Fruit fly (Drosophila melanogaster) whole organism, wandering third instar larva: ENCODE measurements around the gene MFS10.

ENCODE experiments used
- Abd-B ChIP-seq: fragments of >200 bp; optimal IDR thresholded peaks from 2 replicates; lab custom pipeline; 2017; ENCODE audit warnings: missing biosample characterization, missing genetic modification characterization
- CG9705 ChIP-seq: fragments of 200-800 bp; sonication (Bioruptor generic); optimal IDR thresholded peaks from 2 replicates; lab custom pipeline; 2018; ENCODE audit warnings: missing biosample characterization, mild to moderate bottlenecking, missing genetic modification characterization
- CrebA ChIP-seq: fragments of 200-800 bp; sonication (Bioruptor generic); optimal IDR thresholded peaks from 2 replicates; lab custom pipeline; 2016; ENCODE audit warnings: missing biosample characterization, mild to moderate bottlenecking, missing genetic modification characterization, borderline replicate concordance
- Dif ChIP-seq: fragments of 200-275, 200-300 bp; sonication (Bioruptor generic); optimal IDR thresholded peaks from 2 replicates; lab custom pipeline; 2018; ENCODE audit warnings: missing biosample characterization, missing genetic modification characterization; ENCODE audit not compliant: partially characterized antibody
- HLH106 ChIP-seq: fragments of 200-800 bp; optimal IDR thresholded peaks from 3 replicates; lab custom pipeline; 2019; ENCODE audit warnings: missing biosample characterization, mild to moderate bottlenecking, missing genetic modification characterization, moderate library complexity
- Hnf4 ChIP-seq: fragments of 200-800 bp; sonication (Bioruptor generic); optimal IDR thresholded peaks from 2 replicates; lab custom pipeline; 2016; ENCODE audit warnings: missing biosample characterization, mild to moderate bottlenecking, missing genetic modification characterization
- Hr78 ChIP-seq: fragments of >200 bp; optimal IDR thresholded peaks from 2 replicates; lab custom pipeline; 2017; ENCODE audit warnings: missing biosample characterization, missing genetic modification characterization
- Hr83 ChIP-seq: fragments of 200-300 bp; sonication (Bioruptor generic); optimal IDR thresholded peaks from 2 replicates; lab custom pipeline; 2016; ENCODE audit warnings: missing biosample characterization, mild to moderate bottlenecking, missing genetic modification characterization, moderate library complexity; ENCODE audit not compliant: poor library complexity, severe bottlenecking
- Mio ChIP-seq: sonication (Bioruptor generic); optimal IDR thresholded peaks from 2 replicates; lab custom pipeline; 2016; ENCODE audit warnings: missing biosample characterization, missing genetic modification characterization
- Myc ChIP-seq: fragments of >200 bp; optimal IDR thresholded peaks from 2 replicates; lab custom pipeline; 2017
- Rel ChIP-seq, 2 experiments: fragments of 200-800 bp; sonication (Bioruptor generic) in 1 of 2; optimal IDR thresholded peaks; 2 replicates in 1 of 2; 3 replicates in 1 of 2; lab custom pipeline; 2016 to 2019; ENCODE audit warnings: mild to moderate bottlenecking in 2 of 2, missing biosample characterization in 2 of 2, missing genetic modification characterization in 2 of 2, moderate library complexity in 1 of 2
- Sp1 ChIP-seq: fragments of 200-800 bp; sonication (Bioruptor generic); optimal IDR thresholded peaks from 3 replicates; lab custom pipeline; 2019; ENCODE audit warnings: missing biosample characterization, mild to moderate bottlenecking, missing genetic modification characterization, moderate library complexity
- Vsx2 ChIP-seq: fragments of 200-300, 225-300 bp; sonication (Bioruptor generic); optimal IDR thresholded peaks from 2 replicates; lab custom pipeline; 2018; ENCODE audit warnings: missing biosample characterization, missing genetic modification characterization; ENCODE audit not compliant: partially characterized antibody
- br ChIP-seq: fragments of 200-800 bp; sonication (Bioruptor generic); optimal IDR thresholded peaks from 2 replicates; lab custom pipeline; 2016; ENCODE audit warnings: missing biosample characterization, missing genetic modification characterization
- brk ChIP-seq: fragments of 200-800 bp; sonication (Bioruptor generic); optimal IDR thresholded peaks from 2 replicates; lab custom pipeline; 2016; ENCODE audit warnings: missing biosample characterization, mild to moderate bottlenecking, missing genetic modification characterization
- dl ChIP-seq, 2 experiments: fragments of 175-275, 200-275 bp in 1 of 2; fragments of 200-275 bp in 1 of 2; sonication (Bioruptor generic); optimal IDR thresholded peaks; lab custom pipeline; 2018; ENCODE audit warnings: mild to moderate bottlenecking in 2 of 2, missing biosample characterization in 2 of 2, missing genetic modification characterization in 2 of 2, moderate library complexity in 2 of 2; ENCODE audit not compliant: partially characterized antibody in 2 of 2, insufficient read depth in 1 of 2
- dmrt93B ChIP-seq: fragments of 200-800 bp; sonication (Bioruptor generic); optimal IDR thresholded peaks from 2 replicates; lab custom pipeline; 2018; ENCODE audit warnings: missing biosample characterization, mild to moderate bottlenecking, missing genetic modification characterization
- dsf ChIP-seq: sonication (Bioruptor generic); optimal IDR thresholded peaks from 2 replicates; lab custom pipeline; 2016; ENCODE audit warnings: missing biosample characterization, missing genetic modification characterization, borderline replicate concordance
- ey ChIP-seq: fragments of 200-800 bp; sonication (Bioruptor generic); optimal IDR thresholded peaks from 2 replicates; lab custom pipeline; 2016; ENCODE audit warnings: missing biosample characterization, missing genetic modification characterization
- foxo ChIP-seq, 2 experiments: fragments of 200-800 bp; sonication (Bioruptor generic); optimal IDR thresholded peaks; 2 replicates in 1 of 2; 3 replicates in 1 of 2; lab custom pipeline; 2016 to 2017; ENCODE audit warnings: missing biosample characterization in 2 of 2, missing genetic modification characterization in 2 of 2
- fru ChIP-seq: fragments of 200-800 bp; sonication (Bioruptor generic); optimal IDR thresholded peaks from 3 replicates; lab custom pipeline; 2016; ENCODE audit warnings: missing biosample characterization, mild to moderate bottlenecking, missing genetic modification characterization
- h ChIP-seq: fragments of 200-800 bp; sonication (Bioruptor generic); optimal IDR thresholded peaks from 3 replicates; lab custom pipeline; 2016; ENCODE audit warnings: missing biosample characterization, mild to moderate bottlenecking, missing genetic modification characterization
- jim ChIP-seq: fragments of 175-275, 200-325 bp; sonication (Bioruptor generic); optimal IDR thresholded peaks from 2 replicates; lab custom pipeline; 2016; ENCODE audit warnings: missing biosample characterization, mild to moderate bottlenecking, missing genetic modification characterization
- lola ChIP-seq: fragments of >200 bp; optimal IDR thresholded peaks from 2 replicates; lab custom pipeline; 2017; ENCODE audit warnings: missing biosample characterization, missing genetic modification characterization
- pan ChIP-seq: fragments of >200 bp; optimal IDR thresholded peaks from 2 replicates; lab custom pipeline; 2017
- psq ChIP-seq: fragments of 200-800 bp; sonication (Bioruptor generic); optimal IDR thresholded peaks from 3 replicates; lab custom pipeline; 2017; ENCODE audit warnings: missing biosample characterization, mild to moderate bottlenecking, missing genetic modification characterization, moderate library complexity
- rgr ChIP-seq: fragments of 200-800 bp; sonication (Bioruptor generic); optimal IDR thresholded peaks from 3 replicates; lab custom pipeline; 2016; ENCODE audit warnings: missing biosample characterization, mild to moderate bottlenecking, missing genetic modification characterization
- sage ChIP-seq: fragments of 200-800 bp; sonication (Bioruptor generic); optimal IDR thresholded peaks from 2 replicates; lab custom pipeline; 2016; ENCODE audit warnings: missing biosample characterization, mild to moderate bottlenecking, missing genetic modification characterization
- sv ChIP-seq: fragments of 200-800 bp; sonication (Bioruptor generic); optimal IDR thresholded peaks from 3 replicates; lab custom pipeline; 2016; ENCODE audit warnings: missing biosample characterization, missing genetic modification characterization
- tai ChIP-seq: sonication (Bioruptor generic); optimal IDR thresholded peaks from 2 replicates; lab custom pipeline; 2016; ENCODE audit warnings: missing biosample characterization, missing genetic modification characterization

The MFS10 gene

DNA sequence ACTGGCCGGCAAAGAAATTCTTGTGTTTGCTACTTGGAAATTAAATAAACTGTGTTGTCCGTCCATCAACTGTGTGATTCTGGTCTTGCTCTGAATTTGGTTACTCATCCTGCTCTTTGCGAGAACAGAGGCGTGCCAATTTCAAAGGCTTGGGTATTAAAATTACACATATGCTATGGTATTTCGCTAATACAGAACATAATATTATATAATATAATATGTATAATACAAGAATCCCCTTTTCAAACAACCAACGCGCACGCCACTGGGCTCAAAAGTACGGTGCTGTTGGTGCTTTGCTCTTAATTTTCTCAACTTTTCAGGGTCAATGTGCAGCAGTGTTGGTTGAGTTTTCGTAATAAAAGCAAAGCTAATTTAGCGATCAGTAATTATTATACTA lies 28.9 kb upstream of the MFS10 start (continued):
- TF ChIP-seq tai (GFP tag; lab: Kevin White, UChicago) (no peak), br (GFP tag; lab: Kevin White, UChicago) (peak; percentile 60), fru (peak; percentile 66)
- TF ChIP-seq, all 38 proteins: peak for 20

dm6 chrX:13101817-13102216 lies 27.0 kb upstream of the MFS10 start:
- TF ChIP-seq h (peak; percentile 27), Hr83 (GFP tag; lab: Kevin White, UChicago) (no peak)

DNA sequence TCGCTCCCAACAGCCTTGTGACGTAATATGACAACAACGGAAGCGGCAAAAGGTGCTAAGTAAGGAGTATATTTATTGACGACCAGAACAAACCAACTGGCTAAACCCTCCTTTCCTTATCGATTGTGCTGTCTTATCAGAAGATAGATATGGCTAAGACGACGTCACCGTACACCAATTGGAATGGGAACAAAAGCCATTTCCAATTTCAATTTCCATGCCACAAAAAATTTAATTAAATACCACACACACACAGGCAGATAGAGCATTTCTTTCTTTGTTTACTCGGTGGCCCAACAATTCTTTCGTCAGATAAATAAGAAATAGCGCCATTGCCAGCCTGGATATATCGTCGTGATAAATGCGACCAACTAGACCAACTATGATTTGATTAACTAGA lies 24.2 kb upstream of the MFS10 start:
- TF ChIP-seq sage (GFP tag; lab: Kevin White, UChicago): no peak
- TF ChIP-seq Mio (GFP tag; lab: Kevin White, UChicago): no peak
- no peak for TF ChIP-seq Hr78 (GFP tag; lab: Kevin White, UChicago)
- TF ChIP-seq rgr: no peak
- TF ChIP-seq ey (GFP tag; lab: Kevin White, UChicago): no peak
- no peak for TF ChIP-seq Hnf4 (GFP tag; lab: Kevin White, UChicago)
- no peak for TF ChIP-seq pan (lab: Kevin White, UChicago)
- TF ChIP-seq Rel (GFP tag; optimal IDR thresholded peaks at IDR 0.05; lab: Kevin White, UChicago): no peak
- TF ChIP-seq Rel (tag; optimal IDR thresholded peaks at IDR 0.05; lab: Kevin White, UChicago): no peak
- TF ChIP-seq Vsx2: no peak
- no peak for TF ChIP-seq dsf
- TF ChIP-seq br (GFP tag; lab: Kevin White, UChicago): no peak
- TF ChIP-seq Sp1 (GFP tag; lab: Kevin White, UChicago): no peak
- TF ChIP-seq fru: no peak
- no peak for TF ChIP-seq brk (GFP tag; lab: Kevin White, UChicago)
- TF ChIP-seq sv (GFP tag; lab: Kevin White, UChicago): no peak
- TF ChIP-seq foxo (GFP tag; optimal IDR thresholded peaks at IDR 0.05; lab: Kevin White, UChicago): no peak
- TF ChIP-seq CG9705 (GFP tag; lab: Kevin White, UChicago): no peak
- TF ChIP-seq Myc: no peak
- no peak for TF ChIP-seq lola (GFP tag; lab: Kevin White, UChicago)
- no peak for TF ChIP-seq HLH106
- TF ChIP-seq, all 38 proteins: peak for 0

DNA sequence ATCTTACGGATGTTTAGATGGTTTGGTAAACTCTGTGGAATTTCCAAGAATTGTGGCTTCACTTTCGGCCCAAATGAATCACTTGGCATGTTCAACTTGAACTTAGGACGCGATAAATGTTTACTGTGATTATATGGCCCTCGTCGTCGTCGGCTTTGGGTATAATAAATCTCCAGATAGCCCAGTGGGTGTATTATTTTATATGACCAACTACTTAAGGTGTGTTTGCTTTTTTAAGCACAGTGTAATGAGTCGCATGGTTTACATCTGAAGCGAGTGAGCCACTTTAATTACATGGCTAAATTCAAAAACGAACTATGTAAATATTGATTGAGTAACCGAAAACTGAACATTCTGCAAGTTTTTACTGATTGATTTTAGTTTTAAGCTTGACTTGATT lies 23.6 kb upstream of the MFS10 start:
- TF ChIP-seq pan (lab: Kevin White, UChicago) (no peak), CG9705 (GFP tag; lab: Kevin White, UChicago) (no peak), Abd-B (GFP tag; lab: Kevin White, UChicago) (no peak), fru (no peak), dmrt93B (GFP tag; lab: Kevin White, UChicago) (no peak), Dif (GFP tag; lab: Kevin White, UChicago) (no peak)

dm6 chrX:13108144-13108824 lies 20.5 kb upstream of the MFS10 start, which contains the start of gene Fer3HCH:
Fer3HCH (minus strand) TSS chrX:13108194.
- no peak for TF ChIP-seq Hr78 (GFP tag; lab: Kevin White, UChicago)

dm6 chrX:13109583-13110126 lies 19.2 kb upstream of the MFS10 start:
- TF ChIP-seq psq: peak; percentile 11
- no peak for TF ChIP-seq Mio (GFP tag; lab: Kevin White, UChicago)
- no peak for TF ChIP-seq CrebA (GFP tag; lab: Kevin White, UChicago)
- TF ChIP-seq HLH106: peak; percentile 32
- no peak for TF ChIP-seq Dif (GFP tag; lab: Kevin White, UChicago)
- TF ChIP-seq jim (GFP tag; lab: Kevin White, UChicago): no peak
- no peak for TF ChIP-seq dl (GFP tag; optimal IDR thresholded peaks at IDR 0.05; lab: Kevin White, UChicago; ENCODE audit: insufficient read depth in 1 of 2, partially characterized antibody in 2 of 2)
